Fruit fly (Drosophila melanogaster) whole organism, embryonic: ENCODE results near the gene mAChR-C.

Source experiments
- ATbp ChIP-seq: fragments of 200-800 bp; sonication (Bioruptor generic); optimal IDR thresholded peaks from 2 replicates; lab custom pipeline; 2017; ENCODE audit warnings: missing biosample characterization, mild to moderate bottlenecking, missing genetic modification characterization, missing genetic modification reagents
- Atf-2 ChIP-seq: fragments of 200-800 bp; sonication (Bioruptor generic); optimal IDR thresholded peaks from 2 replicates; lab custom pipeline; 2016; ENCODE audit warnings: missing biosample characterization, missing genetic modification characterization
- B-H2 ChIP-seq: fragments of 200-800 bp; sonication (Bioruptor generic); optimal IDR thresholded peaks from 2 replicates; lab custom pipeline; 2018; ENCODE audit warnings: missing biosample characterization, mild to moderate bottlenecking, missing genetic modification characterization
- CG10209 ChIP-seq: fragments of 200-800 bp; sonication (Bioruptor generic); optimal IDR thresholded peaks from 3 replicates; lab custom pipeline; 2017; ENCODE audit warnings: missing biosample characterization, mild to moderate bottlenecking, missing genetic modification characterization, missing genetic modification reagents
- CG10431 ChIP-seq: fragments of 200-800 bp; sonication (Bioruptor generic); optimal IDR thresholded peaks from 3 replicates; lab custom pipeline; 2018; ENCODE audit warnings: missing biosample characterization, mild to moderate bottlenecking, missing genetic modification characterization
- CG11398 ChIP-seq: fragments of 200-800 bp; sonication (Bioruptor generic); optimal IDR thresholded peaks from 2 replicates; lab custom pipeline; 2016; ENCODE audit warnings: missing biosample characterization, missing genetic modification characterization
- CG12299 ChIP-seq: fragments of 200-800 bp; sonication (Bioruptor generic); optimal IDR thresholded peaks from 2 replicates; lab custom pipeline; 2018; ENCODE audit warnings: missing biosample characterization, mild to moderate bottlenecking, missing genetic modification characterization
- CG12744 ChIP-seq: fragments of 200-800 bp; sonication (Bioruptor generic); optimal IDR thresholded peaks from 2 replicates; lab custom pipeline; 2016; ENCODE audit warnings: missing biosample characterization, missing genetic modification characterization
- CG12769 ChIP-seq: fragments of 200-800 bp; sonication (Bioruptor generic); optimal IDR thresholded peaks from 2 replicates; lab custom pipeline; 2019; ENCODE audit warnings: missing biosample characterization, mild to moderate bottlenecking, missing genetic modification characterization, moderate library complexity
- CG13123 ChIP-seq: fragments of 200-800 bp; sonication (Bioruptor generic); optimal IDR thresholded peaks from 2 replicates; lab custom pipeline; 2016; ENCODE audit warnings: missing biosample characterization, missing genetic modification characterization
- CG14667 ChIP-seq: fragments of 200-800 bp; sonication (Bioruptor generic); IDR thresholded peaks from 2 replicates; pipeline ENCODE4 v1.3.6; 2022; ENCODE audit warnings: missing biosample characterization, missing genetic modification characterization
- CG14860 ChIP-seq: fragments of 200-800 bp; sonication (Bioruptor generic); IDR thresholded peaks from 3 replicates; pipeline ENCODE4 v1.3.6; 2022; ENCODE audit warnings: missing biosample characterization, missing genetic modification characterization; ENCODE audit not compliant: partially characterized antibody
- CG15479 ChIP-seq: fragments of 200-800 bp; sonication (Bioruptor generic); optimal IDR thresholded peaks from 3 replicates; lab custom pipeline; 2019; ENCODE audit warnings: missing biosample characterization, mild to moderate bottlenecking, missing genetic modification characterization, moderate library complexity
- CG15601 ChIP-seq: fragments of 200-800 bp; sonication (Bioruptor generic); optimal IDR thresholded peaks from 3 replicates; lab custom pipeline; 2019; ENCODE audit warnings: missing biosample characterization, mild to moderate bottlenecking, missing genetic modification characterization, moderate library complexity
- CG1602 ChIP-seq: fragments of 200-800 bp; sonication (Bioruptor generic); optimal IDR thresholded peaks from 3 replicates; lab custom pipeline; 2016; ENCODE audit warnings: missing biosample characterization, missing genetic modification characterization
- CG18011 ChIP-seq: fragments of 200-800 bp; sonication (Bioruptor generic); optimal IDR thresholded peaks from 2 replicates; lab custom pipeline; 2017; ENCODE audit warnings: missing biosample characterization, missing genetic modification characterization, mild to moderate bottlenecking, moderate library complexity, missing genotype
- CG3065 ChIP-seq: fragments of 200-800 bp; sonication (Bioruptor generic); optimal IDR thresholded peaks from 2 replicates; lab custom pipeline; 2016; ENCODE audit warnings: missing biosample characterization, missing genetic modification characterization
- CG33557 ChIP-seq: fragments of 200-800 bp; sonication (Bioruptor generic); optimal IDR thresholded peaks from 2 replicates; lab custom pipeline; 2019; ENCODE audit warnings: missing biosample characterization, mild to moderate bottlenecking, missing genetic modification characterization, moderate library complexity
- CG3407 ChIP-seq: fragments of 200-800 bp; sonication (Bioruptor generic); optimal IDR thresholded peaks from 2 replicates; lab custom pipeline; 2018; ENCODE audit warnings: missing biosample characterization, mild to moderate bottlenecking, missing genetic modification characterization
- CG3726 ChIP-seq: fragments of 200-800 bp; sonication (Bioruptor generic); IDR thresholded peaks from 3 replicates; pipeline ENCODE4, ENCODE4 v1.3.6; 2022; ENCODE audit warnings: missing biosample characterization, missing genetic modification characterization
- CG4854 ChIP-seq: fragments of 200-800 bp; sonication (Bioruptor generic); optimal IDR thresholded peaks from 2 replicates; lab custom pipeline; 2016; ENCODE audit warnings: missing biosample characterization, missing genetic modification characterization, inconsistent platforms
- CG8359 ChIP-seq: fragments of 200-800 bp; sonication (Bioruptor generic); optimal IDR thresholded peaks from 2 replicates; lab custom pipeline; 2017; ENCODE audit warnings: missing biosample characterization, mild to moderate bottlenecking, missing genetic modification characterization, borderline replicate concordance
- CG9609 ChIP-seq: fragments of 200-800 bp; sonication (Bioruptor generic); optimal IDR thresholded peaks from 3 replicates; lab custom pipeline; 2016; ENCODE audit warnings: missing biosample characterization, missing genetic modification characterization
- D19A ChIP-seq: fragments of 200-800 bp; optimal IDR thresholded peaks from 3 replicates; lab custom pipeline; 2019; ENCODE audit warnings: missing biosample characterization, mild to moderate bottlenecking, missing genetic modification characterization, moderate library complexity
- Dad ChIP-seq: fragments of 200-800 bp; sonication (Bioruptor generic); optimal IDR thresholded peaks from 3 replicates; lab custom pipeline; 2016; ENCODE audit warnings: missing biosample characterization, missing genetic modification characterization
- Dip3 ChIP-seq: fragments of 200-800 bp; sonication (Bioruptor generic); optimal IDR thresholded peaks from 3 replicates; lab custom pipeline; 2016; ENCODE audit warnings: missing biosample characterization, missing genetic modification characterization
- Eip74EF ChIP-seq, 2 experiments: fragments of 200-800 bp in 1 of 2; fragments of >200 bp in 1 of 2; sonication (Bioruptor generic) in 1 of 2; optimal IDR thresholded peaks; 2 replicates each; lab custom pipeline; 2017 to 2019; ENCODE audit warnings: missing biosample characterization in 2 of 2, missing genetic modification characterization in 2 of 2, mild to moderate bottlenecking in 1 of 2, moderate library complexity in 1 of 2
- HLH3B ChIP-seq: fragments of 200-800 bp; sonication (Bioruptor generic); IDR thresholded peaks from 2 replicates; pipeline ENCODE4 v1.3.6; 2022; ENCODE audit warnings: missing biosample characterization, missing genetic modification characterization
- Hr39 ChIP-seq: fragments of >200 bp; optimal IDR thresholded peaks from 2 replicates; lab custom pipeline; 2017
- Lpt ChIP-seq: fragments of >200 bp; optimal IDR thresholded peaks from 2 replicates; lab custom pipeline; 2018; ENCODE audit warnings: missing biosample characterization, missing genetic modification characterization
- Six4 ChIP-seq: fragments of 200-800 bp; sonication (Bioruptor generic); optimal IDR thresholded peaks from 2 replicates; lab custom pipeline; 2016; ENCODE audit warnings: missing biosample characterization, missing genetic modification characterization
- Sox100B ChIP-seq: fragments of 200-800 bp; sonication (Bioruptor generic); optimal IDR thresholded peaks from 3 replicates; lab custom pipeline; 2018; ENCODE audit warnings: missing biosample characterization, mild to moderate bottlenecking, missing genetic modification characterization
- TFAM ChIP-seq: fragments of 200-800 bp; sonication (Bioruptor generic); optimal IDR thresholded peaks from 2 replicates; lab custom pipeline; 2017; ENCODE audit warnings: missing biosample characterization, missing genetic modification characterization, inconsistent platforms
- Taf1 ChIP-seq: fragments of 200-800 bp; sonication (Bioruptor generic); IDR thresholded peaks from 2 replicates; pipeline ENCODE4 v1.3.6; 2022; ENCODE audit warnings: missing biosample characterization, missing genetic modification characterization
- YL-1 ChIP-seq: fragments of 200-800 bp; sonication (Bioruptor generic); optimal IDR thresholded peaks from 3 replicates; lab custom pipeline; 2017; ENCODE audit warnings: missing biosample characterization, mild to moderate bottlenecking, missing genetic modification characterization
- ab ChIP-seq: fragments of 200-800 bp; sonication (Bioruptor generic); optimal IDR thresholded peaks from 2 replicates; lab custom pipeline; 2016; ENCODE audit warnings: missing biosample characterization, missing genetic modification characterization
- ap ChIP-seq: fragments of 200-800 bp; sonication (Bioruptor generic); IDR thresholded peaks from 2 replicates; pipeline ENCODE4 v1.3.6; 2022; ENCODE audit warnings: missing biosample characterization, missing genetic modification characterization
- da ChIP-seq: fragments of 200-800 bp; sonication (Bioruptor generic); optimal IDR thresholded peaks from 2 replicates; lab custom pipeline; 2016; ENCODE audit warnings: missing biosample characterization, missing genetic modification characterization
- dimm ChIP-seq: fragments of 200-800 bp; sonication (Bioruptor generic); IDR thresholded peaks from 2 replicates; pipeline ENCODE4 v1.3.6; 2022; ENCODE audit warnings: missing biosample characterization, missing genetic modification characterization
- dmrt99B ChIP-seq: fragments of 200-800 bp; sonication (Bioruptor generic); optimal IDR thresholded peaks from 2 replicates; lab custom pipeline; 2018; ENCODE audit warnings: missing biosample characterization, mild to moderate bottlenecking, missing genetic modification characterization, moderate library complexity
- fd3F ChIP-seq: fragments of 200-800 bp; sonication (Bioruptor generic); optimal IDR thresholded peaks from 2 replicates; lab custom pipeline; 2018; ENCODE audit warnings: missing biosample characterization, mild to moderate bottlenecking, missing genetic modification characterization, moderate library complexity
- fd64A ChIP-seq: fragments of 200-800 bp; sonication (Bioruptor generic); optimal IDR thresholded peaks from 3 replicates; lab custom pipeline; 2018; ENCODE audit warnings: missing biosample characterization, mild to moderate bottlenecking, missing genetic modification characterization
- ken ChIP-seq: fragments of 200-800 bp; sonication (Bioruptor generic); IDR thresholded peaks from 3 replicates; pipeline ENCODE4 v1.3.6; 2022; ENCODE audit warnings: missing biosample characterization, missing genetic modification characterization
- oc ChIP-seq: fragments of 200-800 bp; sonication (Bioruptor generic); optimal IDR thresholded peaks from 2 replicates; lab custom pipeline; 2018; ENCODE audit warnings: missing biosample characterization, mild to moderate bottlenecking, missing genetic modification characterization, moderate library complexity
- pita ChIP-seq: fragments of 200-800 bp; sonication (Bioruptor generic); optimal IDR thresholded peaks from 2 replicates; lab custom pipeline; 2017; ENCODE audit warnings: missing biosample characterization, mild to moderate bottlenecking, missing genetic modification characterization
- pnt ChIP-seq: fragments of 200-800 bp; sonication (Bioruptor generic); optimal IDR thresholded peaks from 3 replicates; lab custom pipeline; 2016; ENCODE audit warnings: missing biosample characterization, missing genetic modification characterization
- repo ChIP-seq: fragments of 200-800 bp; sonication (Bioruptor generic); optimal IDR thresholded peaks from 2 replicates; lab custom pipeline; 2016; ENCODE audit warnings: missing biosample characterization, missing genetic modification characterization
- seq ChIP-seq: fragments of 200-800 bp; sonication (Bioruptor generic); IDR thresholded peaks from 2 replicates; pipeline ENCODE4 v1.3.6; 2022; ENCODE audit warnings: missing biosample characterization, missing genetic modification characterization
- tll ChIP-seq, 2 experiments: fragments of 200-800 bp in 1 of 2; fragments of >200 bp in 1 of 2; sonication (Bioruptor generic) in 1 of 2; optimal IDR thresholded peaks; 2 replicates each; lab custom pipeline; 2017 to 2019; ENCODE audit warnings: missing biosample characterization in 2 of 2, missing genetic modification characterization in 2 of 2, mild to moderate bottlenecking in 1 of 2, moderate library complexity in 1 of 2
- trem ChIP-seq: fragments of 200-800 bp; optimal IDR thresholded peaks from 3 replicates; lab custom pipeline; 2019; ENCODE audit warnings: missing biosample characterization, mild to moderate bottlenecking, missing genetic modification characterization, moderate library complexity

Gene mAChR-C

DNA sequence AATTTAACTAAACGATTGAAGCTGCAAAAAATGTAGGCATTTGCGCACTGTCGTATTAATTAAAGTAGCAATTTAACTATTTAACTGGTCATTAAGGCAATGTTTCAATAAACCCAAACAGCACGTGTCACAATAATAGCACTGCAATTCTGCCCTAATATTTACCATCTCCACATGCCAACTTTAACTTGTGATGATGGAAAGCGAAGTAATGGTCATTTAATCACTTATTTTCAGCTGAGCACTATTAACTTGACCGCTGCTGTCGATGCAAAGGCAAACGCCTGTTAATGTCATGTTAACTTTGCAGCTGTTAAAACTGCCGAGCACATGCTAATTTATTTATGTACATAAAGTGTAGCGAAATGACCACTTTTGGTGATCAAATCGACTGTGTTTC, 38.3 kb downstream of the mAChR-C start (continued):
- TF ChIP-seq CG14667 (GFP tag; lab: Robert Waterston, UW) (peak; percentile 74), fd64A (GFP tag; lab: Kevin White, UChicago) (peak; percentile 12), CG9609 (GFP tag; lab: Kevin White, UChicago) (peak; percentile 70), Eip74EF (GFP tag; optimal IDR thresholded peaks at IDR 0.05; lab: Kevin White, UChicago) (peak in 1 of 2 experiments; percentile 67), Dad (GFP tag; lab: Kevin White, UChicago) (peak; percentile 79), CG12299 (peak; percentile 72), CG11398 (GFP tag; lab: Kevin White, UChicago) (peak; percentile 28), Sox100B (GFP tag; lab: Kevin White, UChicago) (peak; percentile 66), CG12744 (GFP tag; lab: Kevin White, UChicago) (peak; percentile 61), CG10431 (GFP tag; lab: Kevin White, UChicago) (no peak), CG15479 (no peak), CG3407 (GFP tag; lab: Kevin White, UChicago) (peak; percentile 13), ATbp (peak; percentile 75), CG18011 (GFP tag; lab: Kevin White, UChicago) (peak; percentile 62), CG13123 (peak; percentile 64), Lpt (GFP tag; lab: Kevin White, UChicago) (no peak), fd3F (GFP tag; lab: Kevin White, UChicago) (peak; percentile 77), trem (tag; lab: Kevin White, UChicago) (peak; percentile 43), tll (GFP tag; optimal IDR thresholded peaks at IDR 0.05; lab: Kevin White, UChicago) (no peak), YL-1 (GFP tag; lab: Kevin White, UChicago) (peak; percentile 18), CG12769 (tag; lab: Kevin White, UChicago) (peak; percentile 93), Six4 (GFP tag; lab: Kevin White, UChicago) (peak; percentile 56), ab (GFP tag; lab: Kevin White, UChicago) (peak; percentile 79), B-H2 (no peak), Atf-2 (GFP tag; lab: Kevin White, UChicago) (peak; percentile 79), CG3726 (GFP tag; lab: Robert Waterston, UW) (peak; percentile 86), repo (GFP tag; lab: Kevin White, UChicago) (peak; percentile 78), da (GFP tag; lab: Kevin White, UChicago) (peak; percentile 31), CG4854 (GFP tag; lab: Kevin White, UChicago) (peak; percentile 87), HLH3B (GFP tag; lab: Robert Waterston, UW) (peak; percentile 84), Hr39 (lab: Kevin White, UChicago) (no peak), CG1602 (GFP tag; lab: Kevin White, UChicago) (peak; percentile 78), CG14860 (GFP tag; lab: Robert Waterston, UW) (no peak), pita (no peak), CG10209 (GFP tag; lab: Kevin White, UChicago) (peak; percentile 80), pnt (GFP tag; lab: Kevin White, UChicago) (peak; percentile 59), D19A (tag; lab: Kevin White, UChicago) (peak; percentile 60), dimm (peak; percentile 68), ap (peak; percentile 86), oc (peak; percentile 57), CG15601 (tag; lab: Kevin White, UChicago) (peak; percentile 37), CG8359 (GFP tag; lab: Kevin White, UChicago) (no peak), CG33557 (GFP tag; lab: Kevin White, UChicago) (no peak), ken (GFP tag; lab: Robert Waterston, UW) (peak; percentile 87), dmrt99B (tag; lab: Kevin White, UChicago) (peak; percentile 89), CG3065 (peak; percentile 44), Taf1 (GFP tag; lab: Robert Waterston, UW) (peak; percentile 70), TFAM (GFP tag; lab: Kevin White, UChicago) (no peak), seq (GFP tag; lab: Robert Waterston, UW) (peak; percentile 86), Dip3 (GFP tag; lab: Kevin White, UChicago) (peak; percentile 81)
